Fruit fly (Drosophila melanogaster) whole organism, embryonic: Measurements from ENCODE around the gene ATPsynD.

ENCODE experiments used
- Abd-B ChIP-seq: fragments of 200-800 bp; sonication (Bioruptor generic); optimal IDR thresholded peaks from 2 replicates; lab custom pipeline; 2018; ENCODE audit warnings: missing biosample characterization, mild to moderate bottlenecking, missing genetic modification characterization, moderate library complexity
- Blimp-1 ChIP-seq: fragments of 200-800 bp; sonication (Bioruptor generic); optimal IDR thresholded peaks from 3 replicates; lab custom pipeline; 2018; ENCODE audit warnings: missing biosample characterization, missing genetic modification characterization, mild to moderate bottlenecking, moderate library complexity, missing genetic modification reagents
- C15 ChIP-seq: fragments of 200-800 bp; sonication (Bioruptor generic); IDR thresholded peaks from 3 replicates; pipeline ENCODE4 v1.3.6; 2022; ENCODE audit warnings: missing biosample characterization, missing genetic modification characterization
- CG10267 ChIP-seq: fragments of 200-800 bp; sonication (Bioruptor generic); optimal IDR thresholded peaks from 2 replicates; lab custom pipeline; 2018; ENCODE audit warnings: missing biosample characterization, mild to moderate bottlenecking, missing genetic modification characterization, moderate library complexity
- CG10321 ChIP-seq: fragments of 200-800 bp; sonication (Bioruptor generic); IDR thresholded peaks from 2 replicates; pipeline ENCODE4 v1.3.6; 2022; ENCODE audit warnings: missing biosample characterization, missing genetic modification characterization
- CG10431 ChIP-seq: fragments of 200-800 bp; sonication (Bioruptor generic); optimal IDR thresholded peaks from 3 replicates; lab custom pipeline; 2018; ENCODE audit warnings: missing biosample characterization, mild to moderate bottlenecking, missing genetic modification characterization
- CG13287 ChIP-seq: fragments of 200-800 bp; sonication (Bioruptor generic); IDR thresholded peaks from 2 replicates; pipeline ENCODE4 v1.3.6; 2022; ENCODE audit warnings: missing biosample characterization, missing genetic modification characterization; ENCODE audit not compliant: partially characterized antibody
- CG13775 ChIP-seq: fragments of 200-800 bp; sonication (Bioruptor generic); optimal IDR thresholded peaks from 3 replicates; lab custom pipeline; 2017; ENCODE audit warnings: missing biosample characterization, mild to moderate bottlenecking, missing genetic modification characterization
- CG14441 ChIP-seq: fragments of 200-800 bp; sonication (Bioruptor generic); IDR thresholded peaks from 2 replicates; pipeline ENCODE4 v1.3.6; 2022; ENCODE audit warnings: missing biosample characterization, missing genetic modification characterization
- CG1602 ChIP-seq: fragments of 200-800 bp; sonication (Bioruptor generic); optimal IDR thresholded peaks from 3 replicates; lab custom pipeline; 2016; ENCODE audit warnings: missing biosample characterization, missing genetic modification characterization
- CG1647 ChIP-seq: fragments of 200-800 bp; sonication (Bioruptor generic); optimal IDR thresholded peaks from 3 replicates; lab custom pipeline; 2016; ENCODE audit warnings: missing biosample characterization, missing genetic modification characterization
- CG17359 ChIP-seq: fragments of 200-800 bp; sonication (Bioruptor generic); optimal IDR thresholded peaks from 3 replicates; lab custom pipeline; 2018; ENCODE audit warnings: missing biosample characterization, mild to moderate bottlenecking, missing genetic modification characterization, moderate library complexity
- CG1792 ChIP-seq: fragments of 200-800 bp; sonication (Bioruptor generic); optimal IDR thresholded peaks from 2 replicates; lab custom pipeline; 2016; ENCODE audit warnings: missing biosample characterization, missing genetic modification characterization
- CG2116 ChIP-seq: fragments of 200-800 bp; sonication (Bioruptor generic); optimal IDR thresholded peaks from 3 replicates; lab custom pipeline; 2018; ENCODE audit warnings: missing biosample characterization, mild to moderate bottlenecking, missing genetic modification characterization
- CG2120 ChIP-seq: fragments of 200-800 bp; sonication (Bioruptor generic); optimal IDR thresholded peaks from 3 replicates; lab custom pipeline; 2016; ENCODE audit warnings: missing biosample characterization, missing genetic modification characterization
- CG2202 ChIP-seq: fragments of 200-800 bp; sonication (Bioruptor generic); optimal IDR thresholded peaks from 2 replicates; lab custom pipeline; 2018; ENCODE audit warnings: missing biosample characterization, mild to moderate bottlenecking, missing genetic modification characterization
- CG30020 ChIP-seq: fragments of 200-800 bp; optimal IDR thresholded peaks from 2 replicates; lab custom pipeline; 2019; ENCODE audit warnings: missing biosample characterization, mild to moderate bottlenecking, missing genetic modification characterization, moderate library complexity
- CG3726 ChIP-seq: fragments of 200-800 bp; sonication (Bioruptor generic); IDR thresholded peaks from 3 replicates; pipeline ENCODE4, ENCODE4 v1.3.6; 2022; ENCODE audit warnings: missing biosample characterization, missing genetic modification characterization
- CG3847 ChIP-seq: fragments of 200-800 bp; sonication (Bioruptor generic); IDR thresholded peaks from 2 replicates; pipeline ENCODE4 v1.3.6; 2022; ENCODE audit warnings: missing biosample characterization, missing genetic modification characterization
- CG4854 ChIP-seq: fragments of 200-800 bp; sonication (Bioruptor generic); optimal IDR thresholded peaks from 2 replicates; lab custom pipeline; 2016; ENCODE audit warnings: missing biosample characterization, missing genetic modification characterization, inconsistent platforms
- CG6254 ChIP-seq: fragments of 200-800 bp; sonication (Bioruptor generic); optimal IDR thresholded peaks from 3 replicates; lab custom pipeline; 2017; ENCODE audit warnings: mild to moderate bottlenecking, missing biosample characterization, missing genetic modification reagents, missing genetic modification characterization
- CG6765 ChIP-seq: fragments of 200-800 bp; sonication (Bioruptor generic); optimal IDR thresholded peaks from 3 replicates; lab custom pipeline; 2017; ENCODE audit warnings: missing biosample characterization, mild to moderate bottlenecking, missing genetic modification characterization
- CG7271 ChIP-seq: fragments of 200-800 bp; sonication (Bioruptor generic); optimal IDR thresholded peaks from 2 replicates; lab custom pipeline; 2018; ENCODE audit warnings: missing biosample characterization, mild to moderate bottlenecking, missing genetic modification characterization, moderate library complexity
- CG8388 ChIP-seq: fragments of 200-800 bp; sonication (Bioruptor generic); optimal IDR thresholded peaks from 2 replicates; lab custom pipeline; 2019; ENCODE audit warnings: missing biosample characterization, mild to moderate bottlenecking, missing genetic modification characterization, moderate library complexity
- CG9817 ChIP-seq: fragments of 200-800 bp; sonication (Bioruptor generic); optimal IDR thresholded peaks from 2 replicates; lab custom pipeline; 2018; ENCODE audit warnings: missing biosample characterization, mild to moderate bottlenecking, missing genetic modification characterization, moderate library complexity
- Camta ChIP-seq: fragments of 200-800 bp; sonication (Bioruptor generic); optimal IDR thresholded peaks from 2 replicates; lab custom pipeline; 2016; ENCODE audit warnings: missing biosample characterization, missing genetic modification characterization
- E2f2 ChIP-seq: fragments of 200-800 bp; sonication (Bioruptor generic); IDR thresholded peaks from 2 replicates; pipeline ENCODE4 v1.3.6; 2022; ENCODE audit warnings: missing biosample characterization, missing genetic modification characterization
- HLH3B ChIP-seq: fragments of 200-800 bp; sonication (Bioruptor generic); IDR thresholded peaks from 2 replicates; pipeline ENCODE4 v1.3.6; 2022; ENCODE audit warnings: missing biosample characterization, missing genetic modification characterization
- NC2α ChIP-seq: fragments of 200-800 bp; sonication (Bioruptor generic); optimal IDR thresholded peaks from 2 replicates; lab custom pipeline; 2016; ENCODE audit warnings: missing biosample characterization, missing genetic modification characterization
- NK7.1 ChIP-seq: fragments of 200-800 bp; sonication (Bioruptor generic); optimal IDR thresholded peaks from 3 replicates; lab custom pipeline; 2016; ENCODE audit warnings: missing biosample characterization, missing genetic modification characterization
- Oli ChIP-seq: fragments of 200-800 bp; sonication (Bioruptor generic); optimal IDR thresholded peaks from 2 replicates; lab custom pipeline; 2018; ENCODE audit warnings: missing biosample characterization, mild to moderate bottlenecking, missing genetic modification characterization, moderate library complexity
- Optix ChIP-seq: fragments of 200-800 bp; sonication (Bioruptor generic); IDR thresholded peaks from 3 replicates; pipeline ENCODE4 v1.3.6; 2022; ENCODE audit warnings: missing biosample characterization, missing genetic modification characterization
- Sin3A ChIP-seq: fragments of >200 bp; optimal IDR thresholded peaks from 2 replicates; lab custom pipeline; 2018
- Six4 ChIP-seq: fragments of 200-800 bp; sonication (Bioruptor generic); optimal IDR thresholded peaks from 2 replicates; lab custom pipeline; 2016; ENCODE audit warnings: missing biosample characterization, missing genetic modification characterization
- al ChIP-seq: fragments of 200-800 bp; sonication (Bioruptor generic); IDR thresholded peaks from 2 replicates; pipeline ENCODE4 v1.3.6; 2022; ENCODE audit warnings: missing biosample characterization, missing genetic modification characterization
- br ChIP-seq: fragments of >200 bp; optimal IDR thresholded peaks from 2 replicates; lab custom pipeline; 2017
- chn ChIP-seq: fragments of 200-800 bp; sonication (Bioruptor generic); optimal IDR thresholded peaks from 2 replicates; lab custom pipeline; 2016; ENCODE audit warnings: missing biosample characterization, missing genetic modification characterization
- fd3F ChIP-seq: fragments of 200-800 bp; sonication (Bioruptor generic); optimal IDR thresholded peaks from 2 replicates; lab custom pipeline; 2018; ENCODE audit warnings: missing biosample characterization, mild to moderate bottlenecking, missing genetic modification characterization, moderate library complexity
- gsb-n ChIP-seq: fragments of 200-800 bp; sonication (Bioruptor generic); optimal IDR thresholded peaks from 3 replicates; lab custom pipeline; 2018; ENCODE audit warnings: missing biosample characterization, mild to moderate bottlenecking, missing genetic modification characterization
- jing ChIP-seq: fragments of 200-800 bp; sonication (Bioruptor generic); optimal IDR thresholded peaks from 2 replicates; lab custom pipeline; 2018; ENCODE audit warnings: missing biosample characterization, mild to moderate bottlenecking, missing genetic modification characterization
- klu ChIP-seq: fragments of 200-800 bp; sonication (Bioruptor generic); IDR thresholded peaks from 2 replicates; pipeline ENCODE4 v1.3.6; 2022; ENCODE audit warnings: missing biosample characterization, missing genetic modification characterization
- nerfin-2 ChIP-seq: fragments of 200-800 bp; sonication (Bioruptor generic); IDR thresholded peaks from 2 replicates; pipeline ENCODE4 v1.3.6; 2022; ENCODE audit warnings: missing biosample characterization, missing genetic modification characterization; ENCODE audit not compliant: partially characterized antibody
- oc ChIP-seq: fragments of 200-800 bp; sonication (Bioruptor generic); optimal IDR thresholded peaks from 2 replicates; lab custom pipeline; 2018; ENCODE audit warnings: missing biosample characterization, mild to moderate bottlenecking, missing genetic modification characterization, moderate library complexity
- pho ChIP-seq: fragments of 200-800 bp; sonication (Bioruptor generic); optimal IDR thresholded peaks from 2 replicates; lab custom pipeline; 2016; ENCODE audit warnings: missing biosample characterization, missing genetic modification characterization
- pzg ChIP-seq: fragments of 200-800 bp; sonication (Bioruptor generic); optimal IDR thresholded peaks from 3 replicates; lab custom pipeline; 2018; ENCODE audit warnings: missing biosample characterization, mild to moderate bottlenecking, missing genetic modification characterization, moderate library complexity
- salm ChIP-seq: fragments of 200-800 bp; sonication (Bioruptor generic); optimal IDR thresholded peaks from 2 replicates; lab custom pipeline; 2018; ENCODE audit warnings: missing biosample characterization, mild to moderate bottlenecking, missing genetic modification characterization
- sens ChIP-seq: fragments of 200-800 bp; sonication (Bioruptor generic); peaks from one replicate; lab custom pipeline; 2016; ENCODE audit warnings: missing biosample characterization, missing genetic modification characterization
- sim ChIP-seq: fragments of 200-800 bp; sonication (Bioruptor generic); IDR thresholded peaks from 2 replicates; pipeline ENCODE4 v1.3.6; 2022; ENCODE audit warnings: missing biosample characterization, missing genetic modification characterization
- sisA ChIP-seq: fragments of 200-800 bp; sonication (Bioruptor generic); IDR thresholded peaks from 2 replicates; pipeline ENCODE4 v1.3.6; 2022; ENCODE audit warnings: missing biosample characterization, missing genetic modification characterization
- sna ChIP-seq: fragments of 200-800 bp; sonication (Bioruptor generic); IDR thresholded peaks from 2 replicates; pipeline ENCODE4 v1.3.6; 2022; ENCODE audit warnings: missing biosample characterization, missing genetic modification characterization; ENCODE audit not compliant: partially characterized antibody
- sr ChIP-seq: fragments of 200-800 bp; sonication (Bioruptor generic); IDR thresholded peaks from 3 replicates; pipeline ENCODE4 v1.3.6; 2022; ENCODE audit warnings: missing biosample characterization, missing genetic modification characterization
- ttk ChIP-seq: fragments of 200-800 bp; sonication (Bioruptor generic); IDR thresholded peaks from 2 replicates; pipeline ENCODE4 v2.1.2; 2022; ENCODE audit warnings: missing biosample characterization, missing genetic modification characterization
- tx ChIP-seq: fragments of 200-800 bp; sonication (Bioruptor generic); optimal IDR thresholded peaks from 2 replicates; lab custom pipeline; 2016; ENCODE audit warnings: missing biosample characterization, missing genetic modification characterization

The ATPsynD gene

DNA sequence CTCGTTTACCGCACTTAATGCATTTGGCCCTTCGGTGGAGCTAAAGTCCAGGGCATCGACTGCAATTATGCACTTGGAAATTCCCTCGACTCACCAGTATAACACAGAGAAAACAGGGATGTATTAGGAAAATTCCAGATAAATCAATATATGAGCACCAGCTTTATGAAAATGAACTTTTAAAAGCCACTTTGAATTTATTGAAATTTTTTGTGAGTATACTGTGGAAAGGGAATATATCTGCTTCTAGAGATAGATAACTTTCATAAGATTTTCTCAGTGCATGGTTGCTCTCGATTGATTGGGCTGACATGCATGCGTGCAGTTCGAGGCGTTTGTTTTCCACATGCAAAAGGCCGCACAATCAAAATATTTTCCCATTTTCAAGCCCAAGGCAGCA is 11.0 kb downstream of the ATPsynD start (continued):
- TF ChIP-seq CG2120 (GFP tag; lab: Kevin White, UChicago): no peak
- no peak for TF ChIP-seq Six4 (GFP tag; lab: Kevin White, UChicago)
- no peak for TF ChIP-seq CG10431 (GFP tag; lab: Kevin White, UChicago)
- peak; percentile 67 for TF ChIP-seq Blimp-1 (GFP tag; lab: Kevin White, UChicago)
- TF ChIP-seq CG1602: peak; percentile 10
- no peak for TF ChIP-seq br (lab: Kevin White, UChicago)
- TF ChIP-seq CG1792 (GFP tag; lab: Kevin White, UChicago): no peak
- TF ChIP-seq gsb-n: peak; percentile 55
- no peak for TF ChIP-seq chn (GFP tag; lab: Kevin White, UChicago)
- TF ChIP-seq sens (GFP tag; lab: Kevin White, UChicago): peak; percentile 76
- no peak for TF ChIP-seq Optix
- no peak for TF ChIP-seq CG9817 (tag; lab: Kevin White, UChicago)
- peak; percentile 2 for TF ChIP-seq CG13775 (GFP tag; lab: Kevin White, UChicago)
- peak; percentile 2 for TF ChIP-seq CG2202 (tag; lab: Kevin White, UChicago)
- TF ChIP-seq ttk (GFP tag; lab: Robert Waterston, UW): no peak
- TF ChIP-seq CG7271 (tag; lab: Kevin White, UChicago): no peak
- no peak for TF ChIP-seq fd3F (GFP tag; lab: Kevin White, UChicago)
- TF ChIP-seq CG6254 (GFP tag; lab: Kevin White, UChicago): peak; percentile 1
- peak; percentile 47 for TF ChIP-seq sisA (GFP tag; lab: Robert Waterston, UW)
- TF ChIP-seq CG4854 (GFP tag; lab: Kevin White, UChicago): no peak
- no peak for TF ChIP-seq jing (GFP tag; lab: Kevin White, UChicago)
- TF ChIP-seq sna (GFP tag; lab: Robert Waterston, UW): no peak
- TF ChIP-seq oc: peak; percentile 3
- no peak for TF ChIP-seq CG3847 (GFP tag; lab: Robert Waterston, UW)
- peak; percentile 30 for TF ChIP-seq CG10267
- TF ChIP-seq E2f2 (GFP tag; lab: Robert Waterston, UW): no peak
- TF ChIP-seq CG6765 (GFP tag; lab: Kevin White, UChicago): no peak
- TF ChIP-seq HLH3B: no peak
- no peak for TF ChIP-seq CG30020
- no peak for TF ChIP-seq tx
- no peak for TF ChIP-seq Abd-B
- no peak for TF ChIP-seq Sin3A (lab: Kevin White, UChicago)
- TF ChIP-seq salm (tag; lab: Kevin White, UChicago): no peak
- no peak for TF ChIP-seq CG3726 (GFP tag; lab: Robert Waterston, UW)
- TF ChIP-seq al: no peak
- no peak for TF ChIP-seq pzg
- TF ChIP-seq klu (GFP tag; lab: Robert Waterston, UW): no peak
- TF ChIP-seq CG17359 (tag; lab: Kevin White, UChicago): peak; percentile 40
- no peak for TF ChIP-seq Camta (GFP tag; lab: Kevin White, UChicago)
- no peak for TF ChIP-seq CG13287 (GFP tag; lab: Robert Waterston, UW)
- no peak for TF ChIP-seq C15
- no peak for TF ChIP-seq NK7.1 (GFP tag; lab: Kevin White, UChicago)
- no peak for TF ChIP-seq CG1647 (GFP tag; lab: Kevin White, UChicago)
- TF ChIP-seq sim (GFP tag; lab: Robert Waterston, UW): peak; percentile 11; the same call in 1 of the 2 replicates
- no peak for TF ChIP-seq sr (GFP tag; lab: Robert Waterston, UW)
- no peak for TF ChIP-seq CG14441 (GFP tag; lab: Robert Waterston, UW)
- peak; percentile 36 for TF ChIP-seq Oli (tag; lab: Kevin White, UChicago)
- TF ChIP-seq NC2α (GFP tag; lab: Kevin White, UChicago): no peak
- TF ChIP-seq CG8388 (GFP tag; lab: Kevin White, UChicago): peak; percentile 57
- no peak for TF ChIP-seq CG2116 (GFP tag; lab: Kevin White, UChicago)
- TF ChIP-seq CG10321: no peak; the same call in 1 of the 2 replicates
- no peak for TF ChIP-seq nerfin-2 (GFP tag; lab: Robert Waterston, UW)
- TF ChIP-seq pho (GFP tag; lab: Kevin White, UChicago): no peak
